Worm (Caenorhabditis elegans) whole organism, L4 larva: ENCODE data around the gene pptr-2.

Experiments
- D1046.2 ChIP-seq: fragments of 200-800 bp; sonication (Bioruptor generic); IDR thresholded peaks from 2 replicates; pipeline ENCODE4 v1.3.6; 2022; ENCODE audit warnings: missing genetic modification characterization, missing compliant biosample characterization
- F10B5.3 ChIP-seq: sonication (generic microtip); optimal IDR thresholded peaks from 2 replicates; lab custom pipeline; 2016; ENCODE audit warnings: mild to moderate bottlenecking, missing genetic modification characterization, missing compliant biosample characterization
- F37D6.2 ChIP-seq: sonication (generic microtip); optimal IDR thresholded peaks from 2 replicates; lab custom pipeline; 2016; ENCODE audit warnings: mild to moderate bottlenecking, missing genetic modification characterization, missing compliant biosample characterization
- F44E2.7 ChIP-seq: fragments of 200-800 bp; sonication (Bioruptor generic); IDR thresholded peaks from 2 replicates; pipeline ENCODE4 v2.1.2; 2022; ENCODE audit warnings: missing genetic modification characterization, missing compliant biosample characterization
- Y48G9A.11 ChIP-seq: fragments of 200-800 bp; sonication (Bioruptor generic); IDR thresholded peaks from 2 replicates; pipeline ENCODE4 v1.3.6; 2022; ENCODE audit warnings: missing genetic modification reagents, missing genetic modification characterization, missing compliant biosample characterization
- ZK337.2 ChIP-seq: fragments of 200-800 bp; sonication (Bioruptor generic); IDR thresholded peaks from 2 replicates; pipeline ENCODE4 v1.3.6; 2022; ENCODE audit warnings: missing genetic modification reagents, missing genetic modification characterization, missing compliant biosample characterization
- ZK546.5 ChIP-seq, 2 experiments: sonication (generic microtip); optimal IDR thresholded peaks; 2 replicates each; lab custom pipeline; 2017; ENCODE audit warnings: missing biosample characterization in 2 of 2, missing genetic modification characterization in 2 of 2
- aha-1 ChIP-seq: fragments of 150-350 bp; peaks from one replicate; lab custom pipeline; 2014; ENCODE audit warnings: missing biosample characterization, missing genetic modification characterization
- arid-1 ChIP-seq: fragments of 200-800 bp; sonication (Bioruptor generic); conservative IDR thresholded peaks from 2 replicates; pipeline ENCODE4 v1.3.6; 2022; ENCODE audit warnings: missing genetic modification reagents, missing genetic modification characterization, missing compliant biosample characterization
- ceh-28 ChIP-seq: fragments of 150-350 bp; optimal IDR thresholded peaks from 2 replicates; lab custom pipeline; 2014; ENCODE audit warnings: missing biosample characterization, missing genetic modification reagents, missing genetic modification characterization
- ceh-44 ChIP-seq: fragments of 200-800 bp; sonication (Bioruptor generic); IDR thresholded peaks from 2 replicates; pipeline ENCODE4 v1.3.6; 2022; ENCODE audit warnings: missing genetic modification reagents, missing genetic modification characterization, missing compliant biosample characterization
- daf-12 ChIP-seq: fragments of 150-350 bp; optimal IDR thresholded peaks from 2 replicates; lab custom pipeline; 2014; ENCODE audit warnings: missing biosample characterization, missing genetic modification reagents, missing genetic modification characterization
- daf-16 ChIP-seq, 3 experiments: sonication (generic microtip); optimal IDR thresholded peaks; 2 replicates each; lab custom pipeline; 2016 to 2017; ENCODE audit warnings: missing genetic modification characterization in 3 of 3, missing genetic modification reagents in 3 of 3, mild to moderate bottlenecking in 2 of 3, missing compliant biosample characterization in 2 of 3, missing biosample characterization in 1 of 3, moderate library complexity in 1 of 3
- daf-8 ChIP-seq: fragments of 200-800 bp; sonication (Bioruptor generic); IDR thresholded peaks from 2 replicates; pipeline ENCODE4 v1.3.6; 2022; ENCODE audit warnings: missing genetic modification characterization, missing compliant biosample characterization
- dmd-9 ChIP-seq: fragments of 200-800 bp; sonication (Bioruptor generic); IDR thresholded peaks from 2 replicates; pipeline ENCODE4 v1.3.6; 2022; ENCODE audit warnings: missing genetic modification reagents, missing genetic modification characterization, missing compliant biosample characterization
- dpl-1 ChIP-seq: fragments of 150-350 bp; optimal IDR thresholded peaks from 2 replicates; lab custom pipeline; 2014; ENCODE audit warnings: missing biosample characterization, missing genetic modification reagents, missing genetic modification characterization
- duxl-1 ChIP-seq: sonication (generic microtip); optimal IDR thresholded peaks from 2 replicates; lab custom pipeline; 2016; ENCODE audit warnings: mild to moderate bottlenecking, missing genetic modification characterization, moderate library complexity, missing compliant biosample characterization; ENCODE audit not compliant: poor library complexity
- dve-1 ChIP-seq: sonication (generic microtip); optimal IDR thresholded peaks from 2 replicates; lab custom pipeline; 2017; ENCODE audit warnings: antibody characterized with exemption, mild to moderate bottlenecking, missing genetic modification characterization, missing compliant biosample characterization; ENCODE audit not compliant: insufficient read depth
- fos-1 ChIP-seq: fragments of 150-350 bp; optimal IDR thresholded peaks from 2 replicates; lab custom pipeline; 2014; ENCODE audit warnings: missing biosample characterization, missing genetic modification characterization
- hif-1 ChIP-seq, 2 experiments: sonication (generic microtip); optimal IDR thresholded peaks; 2 replicates each; lab custom pipeline; 2016 to 2017; ENCODE audit warnings: missing compliant biosample characterization in 2 of 2, missing genetic modification characterization in 2 of 2, missing genetic modification reagents in 2 of 2, missing genotype in 2 of 2, mild to moderate bottlenecking in 1 of 2
- hlh-30 ChIP-seq: sonication (generic microtip); optimal IDR thresholded peaks from 2 replicates; lab custom pipeline; 2017; ENCODE audit warnings: antibody characterized with exemption, mild to moderate bottlenecking, missing genetic modification characterization, missing compliant biosample characterization; ENCODE audit not compliant: insufficient read depth
- hmg-1.1 ChIP-seq: fragments of 200-800 bp; sonication (Bioruptor generic); IDR thresholded peaks from 2 replicates; pipeline ENCODE4 v1.3.6; 2022; ENCODE audit warnings: missing genetic modification reagents, missing genetic modification characterization, missing compliant biosample characterization
- lin-1 ChIP-seq: fragments of 200-800 bp; sonication (Bioruptor generic); IDR thresholded peaks from 2 replicates; pipeline ENCODE4 v1.3.6; 2022; ENCODE audit warnings: missing genetic modification reagents, missing genetic modification characterization, missing compliant biosample characterization
- lin-13 ChIP-seq: fragments of 150-350 bp; optimal IDR thresholded peaks from 2 replicates; lab custom pipeline; 2014; ENCODE audit warnings: missing biosample characterization, missing genetic modification reagents, missing genetic modification characterization
- lin-38 ChIP-seq: fragments of 200-800 bp; sonication (Bioruptor generic); IDR thresholded peaks from 2 replicates; pipeline ENCODE4 v1.3.6; 2022; ENCODE audit warnings: missing genetic modification reagents, missing genetic modification characterization, missing compliant biosample characterization
- mdl-1 ChIP-seq, 2 experiments: fragments of 150-350 bp in 1 of 2; sonication (generic microtip) in 1 of 2; optimal IDR thresholded peaks; 2 replicates each; lab custom pipeline; 2014 to 2017; ENCODE audit warnings: missing biosample characterization in 2 of 2, missing genetic modification characterization in 2 of 2
- mep-1 ChIP-seq: fragments of 150-350 bp; sonication (generic microtip); optimal IDR thresholded peaks from 3 replicates; lab custom pipeline; 2014; ENCODE audit warnings: missing biosample characterization, missing genetic modification characterization
- mxl-3 ChIP-seq: fragments of 200-800 bp; sonication (Bioruptor generic); optimal IDR thresholded peaks from 2 replicates; lab custom pipeline; 2018; ENCODE audit warnings: mild to moderate bottlenecking, missing genetic modification characterization, missing compliant biosample characterization
- nhr-25 ChIP-seq: sonication (generic microtip); optimal IDR thresholded peaks from 2 replicates; lab custom pipeline; 2017; ENCODE audit warnings: missing genetic modification characterization, mild to moderate bottlenecking, missing compliant biosample characterization, antibody characterized with exemption, moderate library complexity, borderline replicate concordance; ENCODE audit not compliant: insufficient read depth
- nhr-28 ChIP-seq: fragments of 150-350 bp; optimal IDR thresholded peaks from 2 replicates; lab custom pipeline; 2014; ENCODE audit warnings: missing biosample characterization, missing genetic modification characterization
- nhr-41 ChIP-seq: fragments of 200-800 bp; sonication (Bioruptor generic); IDR thresholded peaks from 2 replicates; pipeline ENCODE4 v1.3.6; 2022; ENCODE audit warnings: missing genetic modification reagents, missing genetic modification characterization, missing compliant biosample characterization
- nhr-42 ChIP-seq: fragments of 200-800 bp; sonication (Bioruptor generic); IDR thresholded peaks from 2 replicates; pipeline ENCODE4 v1.3.6; 2022; ENCODE audit warnings: missing genetic modification characterization, missing compliant biosample characterization
- nhr-6 ChIP-seq: fragments of 150-350 bp; optimal IDR thresholded peaks from 2 replicates; lab custom pipeline; 2014; ENCODE audit warnings: missing biosample characterization, missing genetic modification characterization
- nhr-76 ChIP-seq: fragments of 150-350 bp; optimal IDR thresholded peaks from 2 replicates; lab custom pipeline; 2014; ENCODE audit warnings: missing biosample characterization, missing genetic modification characterization
- pha-4 ChIP-seq, 2 experiments: fragments of 150-350 bp in 1 of 2; fragments of 200-800 bp in 1 of 2; sonication (Bioruptor generic) in 1 of 2; IDR thresholded peaks in 1 of 2; optimal IDR thresholded peaks in 1 of 2; 2 replicates each; pipeline versions ENCODE4 v1.3.6 to Lab custom; 2014 to 2022; ENCODE audit warnings: missing genetic modification characterization in 2 of 2, missing genetic modification reagents in 2 of 2, missing biosample characterization in 1 of 2, missing compliant biosample characterization in 1 of 2
- pqm-1 ChIP-seq: sonication (generic microtip); optimal IDR thresholded peaks from 2 replicates; lab custom pipeline; 2017; ENCODE audit warnings: missing biosample characterization, missing genetic modification characterization
- rbr-2 ChIP-seq: sonication (generic microtip); optimal IDR thresholded peaks from 2 replicates; lab custom pipeline; 2016; ENCODE audit warnings: missing genotype, missing genetic modification characterization, missing compliant biosample characterization
- sdz-12 ChIP-seq: fragments of 200-800 bp; sonication (Bioruptor generic); optimal IDR thresholded peaks from 2 replicates; lab custom pipeline; 2018; ENCODE audit warnings: mild to moderate bottlenecking, missing genetic modification characterization, missing compliant biosample characterization
- set-16 ChIP-seq: fragments of 200-800 bp; sonication (Bioruptor generic); IDR thresholded peaks from 2 replicates; pipeline ENCODE4 v1.3.6; 2022; ENCODE audit warnings: missing genetic modification reagents, missing genetic modification characterization, missing compliant biosample characterization
- snpc-1.2 ChIP-seq: fragments of 200-800 bp; sonication (Bioruptor generic); IDR thresholded peaks from 2 replicates; pipeline ENCODE4 v1.3.6; 2022; ENCODE audit warnings: missing genetic modification reagents, missing genetic modification characterization, missing compliant biosample characterization
- snpc-4 ChIP-seq: fragments of 150-350 bp; optimal IDR thresholded peaks from 2 replicates; lab custom pipeline; 2014; ENCODE audit warnings: missing biosample characterization, missing genetic modification characterization
- unc-130 ChIP-seq: sonication (generic microtip); optimal IDR thresholded peaks from 2 replicates; lab custom pipeline; 2016; ENCODE audit warnings: missing genetic modification reagents, missing genetic modification characterization, missing compliant biosample characterization
- unc-62 ChIP-seq, 3 experiments: fragments of 150-350 bp in 1 of 3; sonication (generic microtip); optimal IDR thresholded peaks in 2 of 3; peaks in 1 of 3; 1 replicate in 1 of 3; 2 replicates in 2 of 3; lab custom pipeline; 2014 to 2017; ENCODE audit warnings: missing biosample characterization in 3 of 3, missing genetic modification characterization in 3 of 3, missing genetic modification reagents in 3 of 3, missing genotype in 1 of 3
- zag-1 ChIP-seq: fragments of 150-350 bp; optimal IDR thresholded peaks from 2 replicates; lab custom pipeline; 2014; ENCODE audit warnings: missing biosample characterization, missing genetic modification characterization
- zfp-2 ChIP-seq: sonication (generic microtip); optimal IDR thresholded peaks from 2 replicates; lab custom pipeline; 2016; ENCODE audit warnings: mild to moderate bottlenecking, missing genetic modification characterization, missing compliant biosample characterization
- zfp-3 ChIP-seq: fragments of 200-800 bp; sonication (Bioruptor generic); conservative IDR thresholded peaks from 2 replicates; pipeline ENCODE4 v1.3.6; 2022; ENCODE audit warnings: missing genetic modification reagents, missing genetic modification characterization, missing compliant biosample characterization
- zip-2 ChIP-seq: fragments of 150-350 bp; optimal IDR thresholded peaks from 2 replicates; lab custom pipeline; 2014; ENCODE audit warnings: missing biosample characterization, missing genetic modification characterization
- ztf-7 ChIP-seq: fragments of 150-350 bp; optimal IDR thresholded peaks from 2 replicates; lab custom pipeline; 2014; ENCODE audit warnings: missing biosample characterization, missing genetic modification characterization

Gene pptr-2

DNA sequence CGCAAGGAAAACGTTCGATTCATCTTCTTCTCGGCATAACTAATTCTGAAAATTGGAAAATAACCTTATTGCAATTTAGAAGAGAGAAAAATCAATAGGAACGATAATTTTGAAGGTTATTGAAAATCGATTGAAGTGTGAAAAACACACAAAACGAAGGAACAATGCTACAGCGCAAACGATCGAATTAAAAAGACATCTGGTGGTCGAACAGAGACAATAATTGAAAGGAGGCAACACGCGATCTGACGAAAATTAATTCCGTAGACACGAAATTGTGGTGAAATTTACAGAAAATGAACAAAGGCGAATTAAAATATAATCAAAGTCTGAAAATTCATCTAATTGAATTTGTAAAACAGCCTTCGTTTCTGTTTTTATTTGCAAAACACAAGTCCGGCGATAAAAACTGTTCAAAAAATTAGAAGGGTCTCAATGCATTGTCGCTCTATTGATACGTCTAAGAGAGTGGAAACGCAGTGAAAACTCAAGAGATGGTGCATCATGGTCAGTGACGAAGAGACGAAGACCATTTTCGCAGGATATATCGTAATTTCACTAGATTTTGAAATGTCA lies 4.7 kb upstream of the pptr-2 start, which contains the start of gene pak-2:
Gene pak-2 (minus strand): TSS at position 51 of the 576 bp plus-strand sequence.
- TF ChIP-seq zag-1 = no peak
- TF ChIP-seq ZK546.5 (tag; optimal IDR thresholded peaks at IDR 0.05; lab: Kevin White, UChicago) = no peak
- TF ChIP-seq pha-4 (GFP tag; IDR thresholded peaks at IDR 0.05; lab: Robert Waterston, UW) = 0 out of 2 replicates have a peak, but pooled peaks have one; percentile 8
- TF ChIP-seq pha-4 (tag; optimal IDR thresholded peaks at IDR 0.05; lab: Kevin White, UChicago) = no peak
- TF ChIP-seq snpc-1.2 = no peak
- 0 out of 2 replicates have a peak, but pooled peaks have one; percentile 45 for TF ChIP-seq Y48G9A.11 (GFP tag; lab: Robert Waterston, UW)
- peak; percentile 65 for TF ChIP-seq dpl-1 (GFP tag; lab: Kevin White, UChicago)
- no peak for TF ChIP-seq F10B5.3 (tag; lab: Kevin White, UChicago)
- no peak for TF ChIP-seq ceh-28 (tag; lab: Kevin White, UChicago)
- TF ChIP-seq nhr-76 (tag; lab: Kevin White, UChicago) = no peak
- no peak for TF ChIP-seq sdz-12 (GFP tag; lab: Kevin White, UChicago)
- peak; percentile 67 for TF ChIP-seq nhr-28 (tag; lab: Kevin White, UChicago)
- peak in 1 of 2 experiments; percentile 93 for TF ChIP-seq hif-1 (tag; optimal IDR thresholded peaks at IDR 0.05; lab: Kevin White, UChicago)
- TF ChIP-seq ceh-44 (GFP tag; lab: Robert Waterston, UW) = 0 out of 2 replicates have a peak, but pooled peaks have one; percentile 11
- TF ChIP-seq mdl-1 (tag; optimal IDR thresholded peaks at IDR 0.05; lab: Kevin White, UChicago) = peak in 1 of 2 experiments; percentile 58
- peak; percentile 57 for TF ChIP-seq hlh-30 (tag; lab: Kevin White, UChicago)
- no peak for TF ChIP-seq zfp-2
- peak; percentile 91 for TF ChIP-seq unc-130 (GFP tag; lab: Kevin White, UChicago)
- no peak for TF ChIP-seq daf-8 (GFP tag; lab: Robert Waterston, UW)
- TF ChIP-seq duxl-1 = peak; percentile 28
- no peak for TF ChIP-seq zip-2 (tag; lab: Kevin White, UChicago)
- TF ChIP-seq nhr-6 (tag; lab: Kevin White, UChicago) = peak; percentile 10
- no peak for TF ChIP-seq F44E2.7 (GFP tag; lab: Robert Waterston, UW)
- TF ChIP-seq set-16 (GFP tag; lab: Robert Waterston, UW) = no peak
- TF ChIP-seq pqm-1 (tag; lab: Kevin White, UChicago) = peak; percentile 0
- TF ChIP-seq snpc-4 (tag; lab: Kevin White, UChicago) = no peak
- no peak for TF ChIP-seq daf-16 (GFP tag; optimal IDR thresholded peaks at IDR 0.05; lab: Kevin White, UChicago)
- peak; percentile 39 for TF ChIP-seq daf-16 (tag; optimal IDR thresholded peaks at IDR 0.05; lab: Kevin White, UChicago)
- TF ChIP-seq lin-38 (GFP tag; lab: Robert Waterston, UW) = peak; percentile 95
- TF ChIP-seq lin-13 (GFP tag; lab: Kevin White, UChicago) = peak; percentile 69
- 0 out of 2 replicates have a peak, but pooled peaks have one; percentile 49 for TF ChIP-seq dmd-9 (GFP tag; lab: Robert Waterston, UW)
- TF ChIP-seq mep-1 (tag; lab: Kevin White, UChicago) = peak; percentile 90
- no peak for TF ChIP-seq ztf-7 (tag; lab: Kevin White, UChicago)
- TF ChIP-seq arid-1 (GFP tag; lab: Robert Waterston, UW) = no peak
- no peak for TF ChIP-seq D1046.2
- no peak for TF ChIP-seq aha-1 (tag; lab: Kevin White, UChicago)
- peak; percentile 81 for TF ChIP-seq mxl-3 (GFP tag; lab: Kevin White, UChicago)
- no peak for TF ChIP-seq daf-12
- TF ChIP-seq ZK337.2 (GFP tag; lab: Robert Waterston, UW) = peak; percentile 62; the same call in 1 of the 2 replicates
- TF ChIP-seq nhr-41 = no peak
- TF ChIP-seq nhr-25 = peak; percentile 62
- TF ChIP-seq hmg-1.1 (GFP tag; lab: Robert Waterston, UW) = peak; percentile 63
- TF ChIP-seq dve-1 (tag; lab: Kevin White, UChicago) = peak; percentile 74
- TF ChIP-seq unc-62 (GFP tag; optimal IDR thresholded peaks at IDR 0.05 in 1 of 2; lab: Kevin White, UChicago) = peak in 1 of 2 experiments; percentile 52
- TF ChIP-seq unc-62 (tag; optimal IDR thresholded peaks at IDR 0.05; lab: Kevin White, UChicago) = no peak
- no peak for TF ChIP-seq nhr-42 (GFP tag; lab: Robert Waterston, UW)
- no peak for TF ChIP-seq fos-1
- peak; percentile 46 for TF ChIP-seq F37D6.2 (tag; lab: Kevin White, UChicago)
- no peak for TF ChIP-seq lin-1 (GFP tag; lab: Robert Waterston, UW)
- no peak for TF ChIP-seq zfp-3 (GFP tag; lab: Robert Waterston, UW)
- peak; percentile 68 for TF ChIP-seq rbr-2 (tag; lab: Kevin White, UChicago)
